Worm (Caenorhabditis elegans): ENCODE measurements around the gene F28F9.3.

DNA sequence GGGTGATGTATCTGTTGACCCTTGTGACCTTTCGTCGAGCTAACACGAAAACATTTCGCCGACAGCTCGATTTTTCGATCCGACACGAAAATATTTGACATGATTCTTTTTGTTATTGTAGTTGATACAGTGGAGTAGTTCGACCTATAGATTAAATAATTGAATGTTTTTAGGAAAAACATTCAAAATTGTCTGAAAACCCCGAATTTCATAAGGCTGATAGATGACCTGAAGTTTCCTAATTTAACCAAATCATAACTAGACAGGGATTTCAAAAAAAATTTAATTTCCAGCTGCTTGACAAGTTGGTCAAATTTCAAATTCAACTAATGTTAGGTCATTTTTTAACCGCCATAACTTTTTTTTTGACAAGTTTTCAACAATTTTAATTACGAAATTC is 8.4 kb downstream of the F28F9.3 start, which contains the start of gene cal-3:
- TF ChIP-seq tbx-11 (GFP tag; IDR thresholded peaks at IDR 0.05) (no peak), ama-1 (optimal IDR thresholded peaks at IDR 0.05) (no peak), hnd-1 (tag; optimal IDR thresholded peaks at IDR 0.05) (no peak), ets-7 (tag; optimal IDR thresholded peaks at IDR 0.05) (no peak)
